Worm (Caenorhabditis elegans) whole organism, L3 larva: ENCODE measurements around the gene C45B2.8.

Experiments
- R02D3.7 ChIP-seq: fragments of 150-350 bp; optimal IDR thresholded peaks from 2 replicates; lab custom pipeline; 2014; ENCODE audit warnings: missing biosample characterization, missing genetic modification characterization
- ZK546.5 ChIP-seq: sonication (generic microtip); optimal IDR thresholded peaks from 2 replicates; lab custom pipeline; 2017; ENCODE audit warnings: missing biosample characterization, missing genetic modification characterization
- aly-2 ChIP-seq: fragments of 150-350 bp; optimal IDR thresholded peaks from 2 replicates; lab custom pipeline; 2014; ENCODE audit warnings: missing biosample characterization, missing genetic modification characterization
- ama-1 ChIP-seq: fragments of 150-350 bp; optimal IDR thresholded peaks from 2 replicates; lab custom pipeline; 2018
- ceh-16 ChIP-seq: sonication (generic microtip); optimal IDR thresholded peaks from 2 replicates; lab custom pipeline; 2017; ENCODE audit warnings: missing biosample characterization, missing genetic modification characterization
- ceh-28 ChIP-seq: fragments of 150-350 bp; optimal IDR thresholded peaks from 2 replicates; lab custom pipeline; 2014; ENCODE audit warnings: missing biosample characterization, missing genetic modification reagents, missing genetic modification characterization
- ceh-82 ChIP-seq: fragments of 150-350 bp; optimal IDR thresholded peaks from 2 replicates; lab custom pipeline; 2014; ENCODE audit warnings: missing biosample characterization, missing genetic modification characterization
- ceh-9 ChIP-seq: sonication (generic microtip); optimal IDR thresholded peaks from 2 replicates; lab custom pipeline; 2018; ENCODE audit warnings: missing biosample characterization, missing genetic modification characterization
- daf-12 ChIP-seq: fragments of 150-350 bp; optimal IDR thresholded peaks from 2 replicates; lab custom pipeline; 2014; ENCODE audit warnings: missing biosample characterization, missing genetic modification reagents, missing genetic modification characterization
- egl-27 ChIP-seq: sonication (generic microtip); optimal IDR thresholded peaks from 4 replicates; lab custom pipeline; 2017; ENCODE audit warnings: missing biosample characterization, missing genetic modification reagents, missing genetic modification characterization
- egl-5 ChIP-seq: fragments of 150-350 bp; optimal IDR thresholded peaks from 2 replicates; lab custom pipeline; 2017; ENCODE audit warnings: missing biosample characterization, missing genetic modification reagents, missing genetic modification characterization, inconsistent platforms
- elt-1 ChIP-seq: fragments of 150-350 bp; optimal IDR thresholded peaks from 2 replicates; lab custom pipeline; 2014; ENCODE audit warnings: missing biosample characterization, missing genetic modification characterization
- elt-2 ChIP-seq: sonication (generic microtip); optimal IDR thresholded peaks from 2 replicates; lab custom pipeline; 2016; ENCODE audit warnings: missing genetic modification reagents, mild to moderate bottlenecking, missing genetic modification characterization, missing compliant biosample characterization
- elt-3 ChIP-seq, 3 experiments: fragments of 150-350 bp in 1 of 3; sonication (generic microtip) in 2 of 3; optimal IDR thresholded peaks; 2 replicates in 2 of 3; 4 replicates in 1 of 3; lab custom pipeline; 2014 to 2017; ENCODE audit warnings: missing biosample characterization in 3 of 3, missing genetic modification characterization in 3 of 3
- eor-1 ChIP-seq, 2 experiments: fragments of 150-350 bp; optimal IDR thresholded peaks; 2 replicates each; lab custom pipeline; 2014 to 2018; ENCODE audit warnings: missing biosample characterization in 2 of 2, missing genetic modification characterization in 2 of 2
- fkh-10 ChIP-seq: sonication (generic microtip); optimal IDR thresholded peaks from 2 replicates; lab custom pipeline; 2017; ENCODE audit warnings: missing biosample characterization, missing genetic modification reagents, missing genetic modification characterization
- fkh-2 ChIP-seq: fragments of 150-350 bp; optimal IDR thresholded peaks from 2 replicates; lab custom pipeline; 2014; ENCODE audit warnings: missing biosample characterization, missing genetic modification reagents, missing genetic modification characterization
- fos-1 ChIP-seq: fragments of 150-350 bp; optimal IDR thresholded peaks from 2 replicates; lab custom pipeline; 2014; ENCODE audit warnings: missing biosample characterization, missing genetic modification characterization
- hmg-11 ChIP-seq: sonication (generic microtip); optimal IDR thresholded peaks from 2 replicates; lab custom pipeline; 2016; ENCODE audit warnings: missing genetic modification characterization, missing compliant biosample characterization
- jun-1 ChIP-seq: fragments of 150-350 bp; optimal IDR thresholded peaks from 2 replicates; lab custom pipeline; 2014; ENCODE audit warnings: missing biosample characterization, missing genetic modification reagents, missing genetic modification characterization
- lin-15B ChIP-seq: fragments of 150-350 bp; optimal IDR thresholded peaks from 2 replicates; lab custom pipeline; 2014; ENCODE audit warnings: missing biosample characterization, missing genetic modification characterization
- lin-39 ChIP-seq: fragments of 150-350 bp; optimal IDR thresholded peaks from 2 replicates; lab custom pipeline; 2018; ENCODE audit warnings: missing biosample characterization, missing genetic modification reagents, missing genetic modification characterization
- lsy-12 ChIP-seq: sonication (generic microtip); optimal IDR thresholded peaks from 2 replicates; lab custom pipeline; 2016; ENCODE audit warnings: mild to moderate bottlenecking, missing genetic modification characterization, missing compliant biosample characterization
- mdl-1 ChIP-seq: fragments of 150-350 bp; optimal IDR thresholded peaks from 2 replicates; lab custom pipeline; 2014; ENCODE audit warnings: missing biosample characterization, missing genetic modification characterization
- mml-1 ChIP-seq: fragments of 150-350 bp; sonication (generic microtip); optimal IDR thresholded peaks from 3 replicates; lab custom pipeline; 2014; ENCODE audit warnings: missing biosample characterization, missing genetic modification characterization
- nfya-1 ChIP-seq: sonication (generic microtip); optimal IDR thresholded peaks from 2 replicates; lab custom pipeline; 2017; ENCODE audit warnings: missing genetic modification characterization, mild to moderate bottlenecking, missing compliant biosample characterization, antibody characterized with exemption, moderate library complexity; ENCODE audit not compliant: insufficient read depth
- nhr-11 ChIP-seq: fragments of 150-350 bp; optimal IDR thresholded peaks from 2 replicates; lab custom pipeline; 2014; ENCODE audit warnings: missing biosample characterization, missing genetic modification characterization
- nhr-12 ChIP-seq: fragments of 150-350 bp; optimal IDR thresholded peaks from 2 replicates; lab custom pipeline; 2014; ENCODE audit warnings: missing biosample characterization, missing genetic modification characterization
- nhr-23 ChIP-seq: fragments of 150-350 bp; optimal IDR thresholded peaks from 2 replicates; lab custom pipeline; 2014; ENCODE audit warnings: missing biosample characterization, missing genetic modification reagents, missing genetic modification characterization
- nhr-237 ChIP-seq: fragments of 150-350 bp; optimal IDR thresholded peaks from 2 replicates; lab custom pipeline; 2014; ENCODE audit warnings: missing biosample characterization, missing genetic modification characterization
- nhr-25 ChIP-seq: sonication (generic microtip); optimal IDR thresholded peaks from 2 replicates; lab custom pipeline; 2017; ENCODE audit warnings: missing biosample characterization, missing genetic modification characterization
- nhr-28 ChIP-seq: fragments of 150-350 bp; optimal IDR thresholded peaks from 2 replicates; lab custom pipeline; 2014; ENCODE audit warnings: missing biosample characterization, missing genetic modification characterization
- nhr-43 ChIP-seq: sonication (generic microtip); optimal IDR thresholded peaks from 2 replicates; lab custom pipeline; 2016; ENCODE audit warnings: mild to moderate bottlenecking, missing genetic modification characterization, missing compliant biosample characterization; ENCODE audit not compliant: poor library complexity, severe bottlenecking
- nhr-67 ChIP-seq: fragments of 150-350 bp; optimal IDR thresholded peaks from 2 replicates; lab custom pipeline; 2014; ENCODE audit warnings: missing biosample characterization, missing genetic modification characterization
- nhr-76 ChIP-seq: fragments of 150-350 bp; sonication (generic microtip); optimal IDR thresholded peaks from 5 replicates; lab custom pipeline; 2014; ENCODE audit warnings: missing biosample characterization, missing genetic modification characterization
- nhr-77 ChIP-seq: fragments of 150-350 bp; optimal IDR thresholded peaks from 2 replicates; lab custom pipeline; 2014; ENCODE audit warnings: missing biosample characterization, missing genetic modification characterization
- pha-4 ChIP-seq: fragments of 150-350 bp; optimal IDR thresholded peaks from 2 replicates; lab custom pipeline; 2014; ENCODE audit warnings: missing biosample characterization, missing genetic modification reagents, missing genetic modification characterization
- pqm-1 ChIP-seq: fragments of 150-350 bp; optimal IDR thresholded peaks from 2 replicates; lab custom pipeline; 2017; ENCODE audit warnings: missing biosample characterization, missing genetic modification characterization, inconsistent platforms
- sea-2 ChIP-seq: fragments of 150-350 bp; sonication (generic microtip); optimal IDR thresholded peaks from 4 replicates; lab custom pipeline; 2014; ENCODE audit warnings: missing biosample characterization, missing genetic modification reagents, missing genetic modification characterization
- skn-1 ChIP-seq: fragments of 150-350 bp; optimal IDR thresholded peaks from 2 replicates; lab custom pipeline; 2014; ENCODE audit warnings: missing biosample characterization, missing genetic modification characterization
- snpc-4 ChIP-seq: fragments of 150-350 bp; optimal IDR thresholded peaks from 2 replicates; lab custom pipeline; 2014; ENCODE audit warnings: missing biosample characterization, missing genetic modification characterization
- tbx-2 ChIP-seq: sonication (generic microtip); optimal IDR thresholded peaks from 2 replicates; lab custom pipeline; 2016; ENCODE audit warnings: mild to moderate bottlenecking, missing genetic modification characterization, missing compliant biosample characterization
- unc-39 ChIP-seq: sonication (generic microtip); optimal IDR thresholded peaks from 4 replicates; lab custom pipeline; 2017; ENCODE audit warnings: missing biosample characterization, missing genetic modification characterization
- unc-62 ChIP-seq: fragments of 150-350 bp; sonication (generic microtip); optimal IDR thresholded peaks from 4 replicates; lab custom pipeline; 2014; ENCODE audit warnings: missing biosample characterization, missing genetic modification reagents, missing genetic modification characterization
- zag-1 ChIP-seq: fragments of 150-350 bp; optimal IDR thresholded peaks from 2 replicates; lab custom pipeline; 2014; ENCODE audit warnings: missing biosample characterization, missing genetic modification characterization
- ztf-11 ChIP-seq: fragments of 150-350 bp; optimal IDR thresholded peaks from 2 replicates; lab custom pipeline; 2014; ENCODE audit warnings: missing biosample characterization, missing genetic modification characterization
- ztf-4 ChIP-seq: fragments of 150-350 bp; optimal IDR thresholded peaks from 2 replicates; lab custom pipeline; 2014; ENCODE audit warnings: missing biosample characterization, missing genetic modification characterization

C45B2.8 gene

ce11 chrX:6088718-6089117 is 942 bp downstream of the C45B2.8 start:
- TF ChIP-seq ceh-9 = no peak
- peak; percentile 29 for TF ChIP-seq pqm-1 (tag; lab: Kevin White, UChicago)
- TF ChIP-seq skn-1 = peak; percentile 13
- peak; percentile 78 for TF ChIP-seq fos-1 (tag; lab: Kevin White, UChicago)
- no peak for TF ChIP-seq sea-2 (GFP tag; lab: Kevin White, UChicago)
- TF ChIP-seq nhr-43 (tag; lab: Kevin White, UChicago) = peak; percentile 68
- TF ChIP-seq lsy-12 (tag; lab: Kevin White, UChicago) = peak; percentile 62
- TF ChIP-seq egl-5 (tag; lab: Kevin White, UChicago) = no peak
- TF ChIP-seq R02D3.7 (tag; lab: Kevin White, UChicago) = no peak
- no peak for TF ChIP-seq egl-27
- TF ChIP-seq aly-2 = peak; percentile 58
- peak; percentile 33 for TF ChIP-seq elt-2
- no peak for TF ChIP-seq elt-3 (tag; optimal IDR thresholded peaks at IDR 0.05; lab: Kevin White, UChicago)
- peak; percentile 36 for TF ChIP-seq nhr-77
- no peak for TF ChIP-seq nhr-25
- no peak for TF ChIP-seq fkh-10 (GFP tag; lab: Kevin White, UChicago)
- peak; percentile 41 for TF ChIP-seq nhr-23 (tag; lab: Kevin White, UChicago)
- peak; percentile 63 for TF ChIP-seq ceh-28 (tag; lab: Kevin White, UChicago)
- no peak for TF ChIP-seq pha-4 (tag; lab: Kevin White, UChicago)
- TF ChIP-seq, all 47 proteins: peak for 10

ce11 chrX:6090779-6091178 is 3.0 kb downstream of the C45B2.8 start:
- peak; percentile 56 for TF ChIP-seq pha-4 (tag; lab: Kevin White, UChicago)
- TF ChIP-seq lin-39 (tag; lab: Kevin White, UChicago) = no peak

ce11 chrX:6091967-6092366 is 4.2 kb downstream of the C45B2.8 start, which contains the start of gene hsp-3:
Gene hsp-3, minus strand, starts transcription at chrX:6092124.
- TF ChIP-seq aly-2 (no peak), nhr-67 (tag; lab: Kevin White, UChicago) (no peak), ztf-11 (tag; lab: Kevin White, UChicago) (peak; percentile 47), unc-62 (GFP tag; lab: Kevin White, UChicago) (peak; percentile 84), fos-1 (tag; lab: Kevin White, UChicago) (peak; percentile 40), tbx-2 (tag; lab: Kevin White, UChicago) (peak; percentile 86), lin-39 (tag; lab: Kevin White, UChicago) (peak; percentile 98), egl-5 (tag; lab: Kevin White, UChicago) (peak; percentile 77), mml-1 (tag; lab: Kevin White, UChicago) (peak; percentile 18), hmg-11 (tag; lab: Kevin White, UChicago) (peak; percentile 94), snpc-4 (tag; lab: Kevin White, UChicago) (peak; percentile 59), ceh-28 (tag; lab: Kevin White, UChicago) (peak; percentile 89), elt-3 (tag; optimal IDR thresholded peaks at IDR 0.05; lab: Kevin White, UChicago) (peak in 2 of 3 experiments; percentile 30 to 87), sea-2 (GFP tag; lab: Kevin White, UChicago) (peak; percentile 37), ama-1 (lab: Kevin White, UChicago) (peak; percentile 78), eor-1 (tag; optimal IDR thresholded peaks at IDR 0.05; lab: Kevin White, UChicago) (no peak), pha-4 (tag; lab: Kevin White, UChicago) (peak; percentile 95), zag-1 (no peak), nhr-43 (tag; lab: Kevin White, UChicago) (peak; percentile 88), ceh-9 (no peak), pqm-1 (tag; lab: Kevin White, UChicago) (peak; percentile 89), nhr-28 (tag; lab: Kevin White, UChicago) (no peak), ztf-4 (peak; percentile 75), daf-12 (no peak), nfya-1 (tag; lab: Kevin White, UChicago) (peak; percentile 100), skn-1 (peak; percentile 95), ceh-82 (tag; lab: Kevin White, UChicago) (peak; percentile 81), nhr-12 (tag; lab: Kevin White, UChicago) (no peak), fkh-10 (GFP tag; lab: Kevin White, UChicago) (peak; percentile 28), nhr-76 (tag; lab: Kevin White, UChicago) (peak; percentile 34), nhr-77 (peak; percentile 59), nhr-237 (no peak), jun-1 (tag; lab: Kevin White, UChicago) (peak; percentile 97), elt-1 (tag; lab: Kevin White, UChicago) (peak; percentile 57), ceh-16 (tag; lab: Kevin White, UChicago) (no peak), nhr-23 (tag; lab: Kevin White, UChicago) (peak; percentile 96), egl-27 (peak; percentile 52), mdl-1 (tag; lab: Kevin White, UChicago) (peak; percentile 66), lsy-12 (tag; lab: Kevin White, UChicago) (peak; percentile 99), unc-39 (tag; lab: Kevin White, UChicago) (no peak), nhr-25 (peak; percentile 99), elt-2 (peak; percentile 97), ZK546.5 (tag; lab: Kevin White, UChicago) (no peak), lin-15B (tag; lab: Kevin White, UChicago) (peak; percentile 95), R02D3.7 (tag; lab: Kevin White, UChicago) (peak; percentile 80), nhr-11 (tag; lab: Kevin White, UChicago) (peak; percentile 88), fkh-2 (tag; lab: Kevin White, UChicago) (no peak)
